Worm (Caenorhabditis elegans): ENCODE measurements around the gene Y69H2.15.
A peak's percentile ranks its signal among the peaks of the same experiment; 100 is the strongest.

Gene Y69H2.15

ce11 chrV:18589585-18589984 lies 37.1 kb downstream of the Y69H2.15 start:
- TF ChIP-seq mep-1 (tag; optimal IDR thresholded peaks at IDR 0.05) (peak; percentile 37), elt-1 (tag; optimal IDR thresholded peaks at IDR 0.05; ENCODE audit: borderline replicate concordance, insufficient read depth) (no peak), ceh-43 (GFP tag; optimal IDR thresholded peaks at IDR 0.05) (peak; percentile 53), nhr-28 (tag; optimal IDR thresholded peaks at IDR 0.05) (no peak), lsy-2 (tag; optimal IDR thresholded peaks at IDR 0.05) (no peak), unc-120 (tag; optimal IDR thresholded peaks at IDR 0.05; ENCODE audit: poor library complexity, severe bottlenecking) (peak; percentile 2), unc-39 (tag; optimal IDR thresholded peaks at IDR 0.05) (no peak), flh-1 (GFP tag; optimal IDR thresholded peaks at IDR 0.05) (no peak), lin-32 (GFP tag; optimal IDR thresholded peaks at IDR 0.05) (peak; percentile 24), ceh-83 (GFP tag; optimal IDR thresholded peaks at IDR 0.05) (no peak), blmp-1 (tag; optimal IDR thresholded peaks at IDR 0.05) (no peak), nhr-12 (tag; optimal IDR thresholded peaks at IDR 0.05) (no peak), lin-13 (tag; optimal IDR thresholded peaks at IDR 0.05) (no peak), hlh-1 (tag; optimal IDR thresholded peaks at IDR 0.05) (peak; percentile 61), drap-1 (GFP tag; optimal IDR thresholded peaks at IDR 0.05) (peak; percentile 53), ham-2 (GFP tag; optimal IDR thresholded peaks at IDR 0.05) (peak; percentile 87), elt-3 (tag; optimal IDR thresholded peaks at IDR 0.05) (no peak), sptf-1 (tag; optimal IDR thresholded peaks at IDR 0.05) (peak; percentile 38), sem-2 (GFP tag; optimal IDR thresholded peaks at IDR 0.05) (no peak), bed-3 (GFP tag; optimal IDR thresholded peaks at IDR 0.05) (no peak), M03D4.4 (tag; optimal IDR thresholded peaks at IDR 0.05) (no peak), nhr-2 (tag; optimal IDR thresholded peaks at IDR 0.05) (peak; percentile 91), ztf-11 (tag; optimal IDR thresholded peaks at IDR 0.05) (no peak), nhr-237 (tag; optimal IDR thresholded peaks at IDR 0.05) (no peak), cnd-1 (tag; optimal IDR thresholded peaks at IDR 0.05) (peak; percentile 29), ces-1 (GFP tag; optimal IDR thresholded peaks at IDR 0.05) (peak; percentile 78), mab-5 (tag; optimal IDR thresholded peaks at IDR 0.05) (no peak), nhr-76 (tag; optimal IDR thresholded peaks at IDR 0.05) (no peak), ceh-39 (tag; optimal IDR thresholded peaks at IDR 0.05) (peak; percentile 64), snpc-4 (tag; optimal IDR thresholded peaks at IDR 0.05) (no peak), zip-8 (tag; optimal IDR thresholded peaks at IDR 0.05) (no peak), unc-62 (GFP tag; optimal IDR thresholded peaks at IDR 0.05) (peak; percentile 52), tbx-8 (GFP tag; optimal IDR thresholded peaks at IDR 0.05) (no peak), mls-2 (tag; optimal IDR thresholded peaks at IDR 0.05) (peak; percentile 64)

ce11 chrV:18587936-18588335 lies 38.7 kb downstream of the Y69H2.15 start:
- TF ChIP-seq cnd-1 (tag; optimal IDR thresholded peaks at IDR 0.05), result no peak
- TF ChIP-seq blmp-1 (tag; optimal IDR thresholded peaks at IDR 0.05), result no peak

- TF ChIP-seq lin-13 (tag; optimal IDR thresholded peaks at IDR 0.05) (no peak), bed-3 (GFP tag; optimal IDR thresholded peaks at IDR 0.05) (no peak), hlh-1 (tag; optimal IDR thresholded peaks at IDR 0.05) (no peak), zip-8 (tag; optimal IDR thresholded peaks at IDR 0.05) (peak; percentile 73)
Measured at ce11 chrV:18586954-18587353, 39.7 kb downstream of the Y69H2.15 start.

- TF ChIP-seq bed-3 (GFP tag; optimal IDR thresholded peaks at IDR 0.05), result no peak
- TF ChIP-seq M03D4.4 (tag; optimal IDR thresholded peaks at IDR 0.05), result no peak
- TF ChIP-seq unc-120 (tag; optimal IDR thresholded peaks at IDR 0.05; ENCODE audit: poor library complexity, severe bottlenecking), result no peak
- no peak for TF ChIP-seq lin-13 (tag; optimal IDR thresholded peaks at IDR 0.05)
- TF ChIP-seq ham-2 (GFP tag; optimal IDR thresholded peaks at IDR 0.05), result no peak
- TF ChIP-seq ceh-43 (GFP tag; optimal IDR thresholded peaks at IDR 0.05), result no peak
- TF ChIP-seq cnd-1 (tag; optimal IDR thresholded peaks at IDR 0.05), result no peak
- TF ChIP-seq elt-1 (tag; optimal IDR thresholded peaks at IDR 0.05; ENCODE audit: borderline replicate concordance, insufficient read depth), result no peak
- TF ChIP-seq mls-2 (tag; optimal IDR thresholded peaks at IDR 0.05), result no peak
Measured at ce11 chrV:18585102-18585501, 41.6 kb downstream of the Y69H2.15 start.

ce11 chrV:18582358-18582757 lies 44.3 kb downstream of the Y69H2.15 start, which contains the start of gene txt-14:
TSS of gene txt-14 (plus strand) at chrV:18582658.
- no peak for TF ChIP-seq ham-2 (GFP tag; optimal IDR thresholded peaks at IDR 0.05)
- no peak for TF ChIP-seq ceh-39 (tag; optimal IDR thresholded peaks at IDR 0.05)
- TF ChIP-seq lsy-2 (tag; optimal IDR thresholded peaks at IDR 0.05), result no peak

All from whole organism, mixed stage, embryonic.